Worm (Caenorhabditis elegans): ENCODE results near the gene C50B6.3.
A peak's percentile ranks its signal among the peaks of the same experiment; 100 is the strongest.

The C50B6.3 gene

ce11 chrV:13345867-13346328 is 32.5 kb downstream of the C50B6.3 start, which contains the start of gene twk-43 (continued):
- peak; percentile 64 for TF ChIP-seq rnt-1 (tag; optimal IDR thresholded peaks at IDR 0.05)
- TF ChIP-seq elt-2 (tag; optimal IDR thresholded peaks at IDR 0.05): no peak

ce11 chrV:13350302-13350701 is 36.9 kb downstream of the C50B6.3 start:
- TF ChIP-seq ceh-6 (GFP tag; optimal IDR thresholded peaks at IDR 0.05) (no peak), odd-2 (tag; optimal IDR thresholded peaks at IDR 0.05) (no peak), ceh-30 (tag; optimal IDR thresholded peaks at IDR 0.05) (no peak), pha-4 (tag; optimal IDR thresholded peaks at IDR 0.05) (no peak), unc-42 (tag; optimal IDR thresholded peaks at IDR 0.05) (no peak), ztf-16 (tag; optimal IDR thresholded peaks at IDR 0.05) (no peak), dve-1 (tag; optimal IDR thresholded peaks at IDR 0.05) (no peak), hlh-13 (GFP tag; optimal IDR thresholded peaks at IDR 0.05) (no peak), pag-3 (tag; optimal IDR thresholded peaks at IDR 0.05; ENCODE audit: borderline replicate concordance) (no peak), nhr-232 (tag; optimal IDR thresholded peaks at IDR 0.05) (no peak), syd-9 (tag; optimal IDR thresholded peaks at IDR 0.05) (no peak), che-1 (tag; optimal IDR thresholded peaks at IDR 0.05) (no peak)

- TF ChIP-seq unc-55 (GFP tag; optimal IDR thresholded peaks at IDR 0.05) (peak; percentile 31), hlh-30 (tag; optimal IDR thresholded peaks at IDR 0.05; ENCODE audit: insufficient read depth) (no peak)
Measured at ce11 chrV:13351773-13352172, 38.4 kb downstream of the C50B6.3 start.

- no peak for TF ChIP-seq ceh-22 (tag; optimal IDR thresholded peaks at IDR 0.05)
- TF ChIP-seq ceh-31 (tag; optimal IDR thresholded peaks at IDR 0.05): no peak
- no peak for TF ChIP-seq dmd-4 (tag; optimal IDR thresholded peaks at IDR 0.05; ENCODE audit: borderline replicate concordance)
- no peak for TF ChIP-seq lim-6 (tag; optimal IDR thresholded peaks at IDR 0.05)
Measured at ce11 chrV:13352415-13352814, 39.0 kb downstream of the C50B6.3 start.

- TF ChIP-seq ahr-1 (tag; optimal IDR thresholded peaks at IDR 0.05) (no peak), hlh-8 (tag; optimal IDR thresholded peaks at IDR 0.05) (no peak), pha-2 (tag; optimal IDR thresholded peaks at IDR 0.05) (no peak), rnt-1 (tag; optimal IDR thresholded peaks at IDR 0.05) (no peak), ceh-14 (tag; optimal IDR thresholded peaks at IDR 0.05) (no peak), fkh-6 (tag; optimal IDR thresholded peaks at IDR 0.05) (no peak), fkh-10 (GFP tag; optimal IDR thresholded peaks at IDR 0.05) (no peak), pag-3 (tag; optimal IDR thresholded peaks at IDR 0.05; ENCODE audit: borderline replicate concordance) (no peak), pax-1 (tag; optimal IDR thresholded peaks at IDR 0.05) (no peak), hlh-6 (tag; optimal IDR thresholded peaks at IDR 0.05) (no peak), pros-1 (tag; optimal IDR thresholded peaks at IDR 0.05) (no peak), mec-3 (tag; optimal IDR thresholded peaks at IDR 0.05; ENCODE audit: borderline replicate concordance) (no peak)
Measured at ce11 chrV:13356210-13356609, 42.8 kb downstream of the C50B6.3 start.

- TF ChIP-seq elt-2 (tag; optimal IDR thresholded peaks at IDR 0.05) (peak; percentile 19), ceh-2 (tag; optimal IDR thresholded peaks at IDR 0.05) (no peak)
Measured at ce11 chrV:13357652-13358281, 44.4 kb downstream of the C50B6.3 start, which contains the start of gene F32H5.1. Gene F32H5.1, minus strand, starts transcription at chrV:13358037.

Data from whole organism, late embryonic.